Worm (Caenorhabditis elegans): ENCODE results near the gene F12A10.1.

F12A10.1 gene

ce11 chrII:5473946-5474423 is 22.4 kb upstream of the F12A10.1 start, which contains the start of gene mrps-16 (continued):
- no peak for TF ChIP-seq vab-7 (GFP tag; IDR thresholded peaks at IDR 0.05)
- no peak for TF ChIP-seq zip-2 (tag; optimal IDR thresholded peaks at IDR 0.05)
- TF ChIP-seq T26A8.4 (GFP tag; IDR thresholded peaks at IDR 0.05): no peak
- no peak for TF ChIP-seq Y75B8A.6 (GFP tag; IDR thresholded peaks at IDR 0.05)
- no peak for TF ChIP-seq daf-16 (GFP tag; optimal IDR thresholded peaks at IDR 0.05)
- TF ChIP-seq daf-16 (tag; optimal IDR thresholded peaks at IDR 0.05): peak; percentile 31
- no peak for TF ChIP-seq nhr-41 (GFP tag; IDR thresholded peaks at IDR 0.05)
- TF ChIP-seq pha-4 (GFP tag; IDR thresholded peaks at IDR 0.05): no peak
- no peak for TF ChIP-seq pha-4 (tag; optimal IDR thresholded peaks at IDR 0.05)
- peak; percentile 7 for TF ChIP-seq nhr-25 (tag; optimal IDR thresholded peaks at IDR 0.05; ENCODE audit: borderline replicate concordance, insufficient read depth)
- no peak for TF ChIP-seq nhr-42 (GFP tag; IDR thresholded peaks at IDR 0.05)
- no peak for TF ChIP-seq ceh-44 (GFP tag; IDR thresholded peaks at IDR 0.05)
- no peak for TF ChIP-seq nhr-111 (GFP tag; optimal IDR thresholded peaks at IDR 0.05)
- TF ChIP-seq lin-38 (GFP tag; IDR thresholded peaks at IDR 0.05): peak; percentile 65
- peak; percentile 89 for TF ChIP-seq aha-1 (tag)
- no peak for TF ChIP-seq tag-97 (GFP tag; IDR thresholded peaks at IDR 0.05)
- no peak for TF ChIP-seq egl-27 (tag; optimal IDR thresholded peaks at IDR 0.05)
- TF ChIP-seq nhr-10 (tag; optimal IDR thresholded peaks at IDR 0.05): no peak
- TF ChIP-seq mxl-2 (GFP tag; conservative IDR thresholded peaks at IDR 0.05): no peak
- TF ChIP-seq R02D3.7 (tag; optimal IDR thresholded peaks at IDR 0.05): no peak
- peak; percentile 42 for TF ChIP-seq rbr-2 (tag; optimal IDR thresholded peaks at IDR 0.05)
- TF ChIP-seq mep-1 (tag; optimal IDR thresholded peaks at IDR 0.05): peak; percentile 38
- peak in 1 of 2 experiments; percentile 24 for TF ChIP-seq unc-62 (GFP tag; optimal IDR thresholded peaks at IDR 0.05 in 1 of 2)
- TF ChIP-seq unc-62 (tag; optimal IDR thresholded peaks at IDR 0.05): no peak
- TF ChIP-seq mes-2 (tag; optimal IDR thresholded peaks at IDR 0.05; ENCODE audit: poor library complexity, severe bottlenecking): peak; percentile 72
- TF ChIP-seq spr-3 (GFP tag; optimal IDR thresholded peaks at IDR 0.05): no peak
- no peak for TF ChIP-seq lim-7 (GFP tag; IDR thresholded peaks at IDR 0.05)
- TF ChIP-seq nhr-6 (tag; optimal IDR thresholded peaks at IDR 0.05): peak; percentile 30
- TF ChIP-seq lsy-2 (tag; optimal IDR thresholded peaks at IDR 0.05): peak in 1 of 2 experiments; percentile 82
- 0 out of 2 replicates have a peak, but pooled peaks have one; percentile 48 for TF ChIP-seq daf-19 (GFP tag; conservative IDR thresholded peaks at IDR 0.05)
- no peak for TF ChIP-seq skn-1 (tag; optimal IDR thresholded peaks at IDR 0.05)
- TF ChIP-seq ctbp-1 (GFP tag; IDR thresholded peaks at IDR 0.05): no peak
- TF ChIP-seq ZK546.5 (tag; optimal IDR thresholded peaks at IDR 0.05): no peak
- no peak for TF ChIP-seq nhr-102 (tag; optimal IDR thresholded peaks at IDR 0.05)
- TF ChIP-seq hlh-11 (tag; optimal IDR thresholded peaks at IDR 0.05): no peak
- no peak for TF ChIP-seq unc-130 (GFP tag; optimal IDR thresholded peaks at IDR 0.05)
- no peak for TF ChIP-seq ztf-7 (tag; optimal IDR thresholded peaks at IDR 0.05)
- TF ChIP-seq aly-2 (tag; optimal IDR thresholded peaks at IDR 0.05): no peak
- TF ChIP-seq daf-12 (tag; optimal IDR thresholded peaks at IDR 0.05): no peak

- no peak for TF ChIP-seq ces-1 (GFP tag; optimal IDR thresholded peaks at IDR 0.05)
- TF ChIP-seq aha-1 (tag): no peak
- no peak for TF ChIP-seq set-16 (GFP tag; IDR thresholded peaks at IDR 0.05)
- no peak for TF ChIP-seq dve-1 (tag; optimal IDR thresholded peaks at IDR 0.05; ENCODE audit: insufficient read depth)
- no peak for TF ChIP-seq mxl-3 (GFP tag; optimal IDR thresholded peaks at IDR 0.05)
- TF ChIP-seq R02D3.7 (tag; optimal IDR thresholded peaks at IDR 0.05): no peak
- TF ChIP-seq php-3 (GFP tag; IDR thresholded peaks at IDR 0.05): no peak
- no peak for TF ChIP-seq zip-2 (tag; optimal IDR thresholded peaks at IDR 0.05)
- TF ChIP-seq zfp-2 (tag; optimal IDR thresholded peaks at IDR 0.05): no peak
- no peak for TF ChIP-seq fkh-10 (GFP tag; optimal IDR thresholded peaks at IDR 0.05)
- TF ChIP-seq lin-15B (tag; optimal IDR thresholded peaks at IDR 0.05): no peak
- TF ChIP-seq hlh-11 (tag; optimal IDR thresholded peaks at IDR 0.05): no peak
- no peak for TF ChIP-seq lin-29 (GFP tag; IDR thresholded peaks at IDR 0.05)
- no peak for TF ChIP-seq Y105C5A.15 (GFP tag; IDR thresholded peaks at IDR 0.05)
- TF ChIP-seq F26F4.8 (GFP tag; conservative IDR thresholded peaks at IDR 0.05): no peak
- TF ChIP-seq Y48G9A.11 (GFP tag; IDR thresholded peaks at IDR 0.05): no peak
- no peak for TF ChIP-seq ceh-32 (tag; optimal IDR thresholded peaks at IDR 0.05; ENCODE audit: poor library complexity)
- no peak for TF ChIP-seq ZK337.2 (GFP tag; IDR thresholded peaks at IDR 0.05)
These were observed 21.4 kb upstream of the F12A10.1 start, which contains the start of gene ilcr-2 for ce11 chrII:5474946-5475345. ilcr-2 (plus strand) TSS chrII:5475246.
